Worm (Caenorhabditis elegans) whole organism, young adult: ENCODE measurements around the gene srx-119.

Source experiments
- C17E4.6 ChIP-seq: fragments of 200-800 bp; sonication (Bioruptor generic); IDR thresholded peaks from 2 replicates; pipeline ENCODE4 v1.3.6; 2022; ENCODE audit warnings: missing genetic modification reagents, missing genetic modification characterization, missing compliant biosample characterization
- F49E8.2 ChIP-seq: sonication (generic microtip); optimal IDR thresholded peaks from 3 replicates; lab custom pipeline; 2017; ENCODE audit warnings: missing genetic modification characterization, mild to moderate bottlenecking, missing compliant biosample characterization, antibody characterized with exemption, moderate library complexity; ENCODE audit not compliant: insufficient read depth
- K11D2.4 ChIP-seq: fragments of 200-800 bp; sonication (Bioruptor generic); IDR thresholded peaks from 2 replicates; pipeline ENCODE4 v1.3.6; 2022; ENCODE audit warnings: missing genetic modification reagents, missing genetic modification characterization, missing compliant biosample characterization
- T07F8.4 ChIP-seq: sonication (generic microtip); optimal IDR thresholded peaks from 2 replicates; lab custom pipeline; 2016; ENCODE audit warnings: mild to moderate bottlenecking, missing genetic modification characterization, moderate library complexity, missing compliant biosample characterization
- Y67H2A.10 ChIP-seq: fragments of 200-800 bp; sonication (Bioruptor generic); conservative IDR thresholded peaks from 2 replicates; pipeline ENCODE4 v1.3.6; 2022; ENCODE audit warnings: missing genetic modification reagents, missing genetic modification characterization, missing compliant biosample characterization
- Y95B8A.8 ChIP-seq: fragments of 200-800 bp; sonication (Bioruptor generic); IDR thresholded peaks from 2 replicates; pipeline ENCODE4 v1.3.6; 2022; ENCODE audit warnings: missing genetic modification reagents, missing genetic modification characterization, missing compliant biosample characterization
- ZK185.1 ChIP-seq: sonication (generic microtip); optimal IDR thresholded peaks from 2 replicates; lab custom pipeline; 2016; ENCODE audit warnings: mild to moderate bottlenecking, missing genetic modification characterization, missing compliant biosample characterization; ENCODE audit not compliant: poor library complexity, severe bottlenecking
- akir-1 ChIP-seq: fragments of 200-800 bp; sonication (Bioruptor generic); optimal IDR thresholded peaks from 2 replicates; lab custom pipeline; 2018; ENCODE audit warnings: mild to moderate bottlenecking, missing genetic modification characterization, moderate library complexity, missing compliant biosample characterization
- aptf-2 ChIP-seq: fragments of 200-800 bp; sonication (Bioruptor generic); conservative IDR thresholded peaks from 2 replicates; pipeline ENCODE4 v1.3.6; 2022; ENCODE audit warnings: missing genetic modification reagents, missing genetic modification characterization, missing compliant biosample characterization
- attf-5 ChIP-seq: fragments of 200-800 bp; sonication (Bioruptor generic); optimal IDR thresholded peaks from 2 replicates; lab custom pipeline; 2018; ENCODE audit warnings: mild to moderate bottlenecking, missing genetic modification characterization, missing compliant biosample characterization
- bed-1 ChIP-seq: fragments of 200-800 bp; sonication (Bioruptor generic); IDR thresholded peaks from 2 replicates; pipeline ENCODE4 v1.3.6; 2022; ENCODE audit warnings: missing genetic modification reagents, missing genetic modification characterization, missing compliant biosample characterization
- cebp-2 ChIP-seq: fragments of 200-800 bp; sonication (Bioruptor generic); IDR thresholded peaks from 2 replicates; pipeline ENCODE4 v1.3.6; 2022; ENCODE audit warnings: missing genetic modification characterization, missing compliant biosample characterization
- dpff-1 ChIP-seq: sonication (generic microtip); optimal IDR thresholded peaks from 2 replicates; lab custom pipeline; 2017; ENCODE audit warnings: mild to moderate bottlenecking, missing genetic modification characterization, missing compliant biosample characterization
- efl-1 ChIP-seq: fragments of 150-350 bp; optimal IDR thresholded peaks from 2 replicates; lab custom pipeline; 2014; ENCODE audit warnings: missing biosample characterization, missing genetic modification reagents, missing genetic modification characterization
- ets-4 ChIP-seq: fragments of 200-800 bp; sonication (Bioruptor generic); optimal IDR thresholded peaks from 2 replicates; lab custom pipeline; 2018; ENCODE audit warnings: mild to moderate bottlenecking, missing genetic modification characterization, missing compliant biosample characterization
- let-526 ChIP-seq: fragments of 200-800 bp; sonication (Bioruptor generic); IDR thresholded peaks from 2 replicates; pipeline ENCODE4 v1.3.6; 2022; ENCODE audit warnings: missing genetic modification reagents, missing genetic modification characterization, missing compliant biosample characterization
- lin-26 ChIP-seq: fragments of 200-800 bp; sonication (Bioruptor generic); IDR thresholded peaks from 2 replicates; pipeline ENCODE4 v1.3.6; 2022; ENCODE audit warnings: missing genetic modification reagents, missing genetic modification characterization, missing compliant biosample characterization
- lin-40 ChIP-seq: sonication (generic microtip); optimal IDR thresholded peaks from 2 replicates; lab custom pipeline; 2016; ENCODE audit warnings: missing genetic modification characterization, mild to moderate bottlenecking, missing compliant biosample characterization, missing genotype, missing genetic modification reagents
- lin-54 ChIP-seq: fragments of 200-800 bp; sonication (Bioruptor generic); optimal IDR thresholded peaks from 2 replicates; lab custom pipeline; 2018; ENCODE audit warnings: mild to moderate bottlenecking, missing genetic modification characterization, missing compliant biosample characterization
- lir-1 ChIP-seq: fragments of 200-800 bp; sonication (Bioruptor generic); conservative IDR thresholded peaks from 2 replicates; pipeline ENCODE4 v1.3.6; 2022; ENCODE audit warnings: missing genetic modification reagents, missing genetic modification characterization, missing compliant biosample characterization
- lsy-27 ChIP-seq: sonication (generic microtip); optimal IDR thresholded peaks from 2 replicates; lab custom pipeline; 2017; ENCODE audit warnings: missing genetic modification characterization, mild to moderate bottlenecking, missing compliant biosample characterization, antibody characterized with exemption, missing genotype, borderline replicate concordance; ENCODE audit not compliant: insufficient read depth
- mes-4 ChIP-seq: sonication (generic microtip); optimal IDR thresholded peaks from 2 replicates; lab custom pipeline; 2016; ENCODE audit warnings: missing genotype, missing genetic modification characterization, missing compliant biosample characterization
- mxl-1 ChIP-seq: sonication (generic microtip); optimal IDR thresholded peaks from 2 replicates; lab custom pipeline; 2016; ENCODE audit warnings: missing genetic modification characterization, missing compliant biosample characterization
- nfyb-1 ChIP-seq: fragments of 200-800 bp; sonication (Bioruptor generic); IDR thresholded peaks from 2 replicates; pipeline ENCODE4 v1.3.6; 2022; ENCODE audit warnings: missing genetic modification reagents, missing genetic modification characterization, missing compliant biosample characterization
- nhr-90 ChIP-seq: sonication (generic microtip); optimal IDR thresholded peaks from 2 replicates; lab custom pipeline; 2016; ENCODE audit warnings: missing genotype, mild to moderate bottlenecking, missing genetic modification characterization, missing compliant biosample characterization
- rec-8 ChIP-seq, 2 experiments: sonication (generic microtip); optimal IDR thresholded peaks; 2 replicates each; lab custom pipeline; 2016; ENCODE audit warnings: mild to moderate bottlenecking in 2 of 2, missing genetic modification characterization in 2 of 2, missing genetic modification reagents in 2 of 2, missing genotype in 2 of 2, missing biosample characterization in 1 of 2, missing compliant biosample characterization in 1 of 2, moderate library complexity in 1 of 2
- repo-1 ChIP-seq: sonication (generic microtip); optimal IDR thresholded peaks from 2 replicates; lab custom pipeline; 2017; ENCODE audit warnings: mild to moderate bottlenecking, missing genetic modification characterization, missing compliant biosample characterization
- rpc-1 ChIP-seq, 2 experiments: fragments of 150-350 bp in 1 of 2; sonication (generic microtip) in 1 of 2; optimal IDR thresholded peaks; 2 replicates each; lab custom pipeline; 2014 to 2018; ENCODE audit warnings: missing biosample characterization in 1 of 2, missing genetic modification characterization in 1 of 2, missing genetic modification reagents in 1 of 2, missing genotype in 1 of 2
- snpc-3.4 ChIP-seq: sonication (generic microtip); optimal IDR thresholded peaks from 2 replicates; lab custom pipeline; 2017; ENCODE audit warnings: missing genetic modification characterization, mild to moderate bottlenecking, missing compliant biosample characterization, antibody characterized with exemption, moderate library complexity, missing genotype, missing genetic modification reagents
- snpc-4 ChIP-seq, 5 experiments: fragments of 150-350 bp in 1 of 5; sonication (generic microtip) in 4 of 5; optimal IDR thresholded peaks; 2 replicates each; lab custom pipeline; 2014 to 2018; ENCODE audit warnings: missing genetic modification characterization in 5 of 5, missing biosample characterization in 3 of 5, antibody characterized with exemption in 2 of 5, mild to moderate bottlenecking in 2 of 5, missing compliant biosample characterization in 2 of 5, missing genotype in 2 of 5, moderate library complexity in 2 of 5, missing genetic modification reagents in 1 of 5
- somi-1 ChIP-seq: fragments of 200-800 bp; sonication (Bioruptor generic); optimal IDR thresholded peaks from 2 replicates; lab custom pipeline; 2018; ENCODE audit warnings: mild to moderate bottlenecking, missing genetic modification characterization, missing compliant biosample characterization
- sptf-2 ChIP-seq: fragments of 200-800 bp; sonication (Bioruptor generic); optimal IDR thresholded peaks from 2 replicates; lab custom pipeline; 2018; ENCODE audit warnings: mild to moderate bottlenecking, missing genetic modification characterization, missing compliant biosample characterization
- unc-130 ChIP-seq: sonication (generic microtip); optimal IDR thresholded peaks from 2 replicates; lab custom pipeline; 2016; ENCODE audit warnings: missing genetic modification reagents, missing genetic modification characterization, missing compliant biosample characterization
- ztf-18 ChIP-seq: sonication (generic microtip); optimal IDR thresholded peaks from 2 replicates; lab custom pipeline; 2016; ENCODE audit warnings: missing genotype, mild to moderate bottlenecking, missing genetic modification characterization, missing compliant biosample characterization
- ztf-22 ChIP-seq: fragments of 200-800 bp; sonication (Bioruptor generic); optimal IDR thresholded peaks from 2 replicates; lab custom pipeline; 2018; ENCODE audit warnings: mild to moderate bottlenecking, missing genetic modification characterization, moderate library complexity, missing compliant biosample characterization
- ztf-26 ChIP-seq: sonication (generic microtip); optimal IDR thresholded peaks from 2 replicates; lab custom pipeline; 2017; ENCODE audit warnings: missing genetic modification characterization, missing compliant biosample characterization
- ztf-3 ChIP-seq: fragments of 200-800 bp; sonication (Bioruptor generic); optimal IDR thresholded peaks from 2 replicates; lab custom pipeline; 2018; ENCODE audit warnings: mild to moderate bottlenecking, missing genetic modification characterization, missing compliant biosample characterization

Gene srx-119

ce11 chrII:12527947-12528346 lies at the start of gene srx-119:
TSS of gene srx-119 (plus strand) at chrII:12528247.
- no peak for TF ChIP-seq lin-40 (tag; lab: Kevin White, UChicago)
- no peak for TF ChIP-seq nfyb-1 (GFP tag; lab: Robert Waterston, UW)
- TF ChIP-seq ZK185.1 = no peak
- no peak for TF ChIP-seq unc-130 (GFP tag; lab: Kevin White, UChicago)
- TF ChIP-seq akir-1 (GFP tag; lab: Kevin White, UChicago) = no peak
- no peak for TF ChIP-seq T07F8.4 (tag; lab: Kevin White, UChicago)
- no peak for TF ChIP-seq let-526 (GFP tag; lab: Robert Waterston, UW)
- TF ChIP-seq mes-4 = no peak

- TF ChIP-seq Y67H2A.10 (GFP tag; lab: Robert Waterston, UW) = no peak
- TF ChIP-seq mxl-1 (tag; lab: Kevin White, UChicago) = no peak
- TF ChIP-seq ets-4 (GFP tag; lab: Kevin White, UChicago) = no peak
- no peak for TF ChIP-seq snpc-3.4 (tag; lab: Kevin White, UChicago)
- TF ChIP-seq aptf-2 (GFP tag; lab: Robert Waterston, UW) = no peak
- no peak for TF ChIP-seq repo-1 (tag; lab: Kevin White, UChicago)
- TF ChIP-seq nhr-90 (tag; lab: Kevin White, UChicago) = no peak
- TF ChIP-seq C17E4.6 (GFP tag; lab: Robert Waterston, UW) = no peak
- no peak for TF ChIP-seq ztf-26
- no peak for TF ChIP-seq snpc-4 (GFP tag; optimal IDR thresholded peaks at IDR 0.05; lab: Kevin White, UChicago)
- TF ChIP-seq snpc-4 (tag; optimal IDR thresholded peaks at IDR 0.05; lab: Kevin White, UChicago) = no peak
- no peak for TF ChIP-seq cebp-2 (GFP tag; lab: Robert Waterston, UW)
- TF ChIP-seq lin-54 (GFP tag; lab: Kevin White, UChicago) = no peak
- no peak for TF ChIP-seq somi-1
- TF ChIP-seq bed-1 (GFP tag; lab: Robert Waterston, UW) = no peak
- no peak for TF ChIP-seq akir-1 (GFP tag; lab: Kevin White, UChicago)
- no peak for TF ChIP-seq rec-8 (tag; optimal IDR thresholded peaks at IDR 0.05; lab: Kevin White, UChicago)
- no peak for TF ChIP-seq K11D2.4 (GFP tag; lab: Robert Waterston, UW)
- TF ChIP-seq Y95B8A.8 (GFP tag; lab: Robert Waterston, UW) = no peak
- TF ChIP-seq, all 124 proteins: peak for 0
Observed at ce11 chrII:12480811-12481210, 47.2 kb upstream of the srx-119 start, which contains the start of gene arrd-9. TSS of gene arrd-9 (minus strand) at chrII:12480911.

ce11 chrII:12481645-12482044 lies 46.4 kb upstream of the srx-119 start:
- no peak for TF ChIP-seq ztf-3
- TF ChIP-seq lin-26 (GFP tag; lab: Robert Waterston, UW) = no peak
- no peak for TF ChIP-seq ztf-22
- TF ChIP-seq F49E8.2 (tag; lab: Kevin White, UChicago) = no peak
- TF ChIP-seq, all 124 proteins: peak for 0

ce11 chrII:12482622-12483021 lies 45.4 kb upstream of the srx-119 start, which contains the start of gene fbxb-102:
TSS of gene fbxb-102 (plus strand) at chrII:12482922.
- no peak for TF ChIP-seq Y67H2A.10 (GFP tag; lab: Robert Waterston, UW)
- TF ChIP-seq cebp-2 (GFP tag; lab: Robert Waterston, UW) = no peak
- TF ChIP-seq dpff-1 (tag; lab: Kevin White, UChicago) = no peak
- no peak for TF ChIP-seq rpc-1 (optimal IDR thresholded peaks at IDR 0.05; lab: Kevin White, UChicago)
- no peak for TF ChIP-seq rpc-1 (tag; optimal IDR thresholded peaks at IDR 0.05; lab: Kevin White, UChicago)
- no peak for TF ChIP-seq ztf-26
- no peak for TF ChIP-seq lir-1 (GFP tag; lab: Robert Waterston, UW)
- no peak for TF ChIP-seq efl-1 (GFP tag; lab: Kevin White, UChicago)
- TF ChIP-seq lsy-27 = no peak
- no peak for TF ChIP-seq ztf-18 (tag; lab: Kevin White, UChicago)
- TF ChIP-seq sptf-2 (GFP tag; lab: Kevin White, UChicago) = no peak
- TF ChIP-seq attf-5 (GFP tag; lab: Kevin White, UChicago) = no peak
- TF ChIP-seq ZK185.1 = no peak
